Worm (Caenorhabditis elegans): ENCODE measurements around the gene C43F9.7.

The C43F9.7 gene

DNA sequence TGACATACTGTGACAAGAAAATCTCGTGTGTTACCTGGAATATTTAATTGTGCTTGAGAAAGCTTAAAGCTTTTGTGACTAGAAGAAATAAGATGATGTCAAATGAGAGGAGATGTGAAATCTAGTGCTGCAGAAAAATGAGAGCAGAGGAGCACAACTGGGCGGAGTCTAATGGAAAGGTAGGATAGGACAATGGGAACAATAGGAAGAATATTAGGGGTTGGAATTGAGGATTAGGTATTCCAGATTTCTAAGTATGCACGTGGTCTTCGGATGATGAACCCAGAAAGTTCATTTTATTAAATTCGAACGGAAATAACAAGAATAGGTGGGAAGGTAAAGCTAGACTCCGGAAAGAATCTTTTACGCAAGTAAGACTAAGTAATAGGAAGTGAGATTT is at the start of gene C43F9.7:
Gene C43F9.7 (minus strand): TSS at position 101 of the 400 bp plus-strand sequence.
- no peak for TF ChIP-seq swsn-7 (tag; optimal IDR thresholded peaks at IDR 0.05)
- TF ChIP-seq ceh-63 (GFP tag; optimal IDR thresholded peaks at IDR 0.05), result no peak
- TF ChIP-seq dsc-1 (tag; optimal IDR thresholded peaks at IDR 0.05), result peak; percentile 24

DNA sequence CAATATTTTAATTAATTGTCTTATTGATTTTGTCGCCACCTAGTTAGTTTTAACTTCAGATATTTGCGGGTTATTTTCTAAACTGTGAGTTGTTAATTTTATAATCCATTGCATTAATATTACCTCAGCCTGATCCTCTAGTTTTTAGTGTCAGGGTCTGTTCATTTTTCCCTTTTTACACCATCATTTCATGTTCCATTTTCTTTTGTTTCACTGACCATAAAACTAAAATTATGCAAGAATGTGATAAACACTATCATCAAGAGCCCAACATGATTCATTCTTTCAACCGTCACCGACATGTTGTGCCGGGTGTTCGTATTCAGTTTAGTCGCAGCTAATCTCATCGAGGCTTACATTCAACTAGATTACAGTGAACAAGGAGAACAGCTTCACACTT is 45.5 kb upstream of the C43F9.7 start, which contains the start of gene F56C4.2:
Gene F56C4.2 (plus strand): TSS at position 301 of the 400 bp plus-strand sequence.
- TF ChIP-seq nhr-12 (tag; optimal IDR thresholded peaks at IDR 0.05) (no peak), unc-62 (GFP tag; optimal IDR thresholded peaks at IDR 0.05) (no peak), sup-37 (GFP tag; optimal IDR thresholded peaks at IDR 0.05) (no peak), tlp-1 (tag; optimal IDR thresholded peaks at IDR 0.05) (no peak), Y116A8C.19 (tag; optimal IDR thresholded peaks at IDR 0.05; ENCODE audit: borderline replicate concordance) (no peak), skn-1 (tag; optimal IDR thresholded peaks at IDR 0.05) (no peak), lir-3 (tag; optimal IDR thresholded peaks at IDR 0.05; ENCODE audit: poor library complexity) (no peak), nhr-76 (tag; optimal IDR thresholded peaks at IDR 0.05) (no peak)

DNA sequence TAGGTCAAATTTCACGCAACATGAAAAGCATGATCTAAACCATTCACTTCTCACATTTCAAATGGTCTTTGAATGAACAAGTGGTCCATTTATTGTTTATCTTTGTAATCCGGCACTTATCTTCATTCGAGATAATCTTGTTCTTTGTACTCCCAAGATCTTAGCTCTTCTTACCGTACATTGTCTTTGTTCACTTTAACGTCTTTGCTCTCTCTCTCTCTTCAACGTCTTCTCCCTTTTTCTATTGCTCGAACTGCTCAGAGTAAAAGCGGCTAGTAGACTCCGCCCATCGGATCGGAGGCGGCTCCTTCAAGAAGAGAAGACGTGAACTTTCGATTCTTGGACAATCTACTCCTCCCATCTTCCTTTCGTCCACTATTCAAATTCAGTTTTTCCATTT is 43.2 kb upstream of the C43F9.7 start, which contains the start of gene F56C4.1:
Gene F56C4.1 (plus strand): TSS at position 301 of the 400 bp plus-strand sequence.
- TF ChIP-seq aha-1 (tag; optimal IDR thresholded peaks at IDR 0.05) (no peak), irx-1 (tag; optimal IDR thresholded peaks at IDR 0.05) (no peak), ceh-90 (tag; optimal IDR thresholded peaks at IDR 0.05) (no peak), aly-2 (tag; optimal IDR thresholded peaks at IDR 0.05) (no peak), alr-1 (tag; optimal IDR thresholded peaks at IDR 0.05; ENCODE audit: borderline replicate concordance) (no peak), blmp-1 (tag; optimal IDR thresholded peaks at IDR 0.05) (no peak), egl-27 (tag; optimal IDR thresholded peaks at IDR 0.05) (no peak), mdl-1 (tag; optimal IDR thresholded peaks at IDR 0.05) (no peak), elt-3 (tag; optimal IDR thresholded peaks at IDR 0.05) (no peak), hlh-4 (tag; optimal IDR thresholded peaks at IDR 0.05) (no peak), F16B12.6 (tag; optimal IDR thresholded peaks at IDR 0.05) (no peak), grh-1 (GFP tag; IDR thresholded peaks at IDR 0.05) (no peak), lin-14 (GFP tag; optimal IDR thresholded peaks at IDR 0.05) (no peak), zip-4 (GFP tag; optimal IDR thresholded peaks at IDR 0.05) (no peak), ceh-8 (GFP tag; optimal IDR thresholded peaks at IDR 0.05) (no peak), ztf-11 (tag; optimal IDR thresholded peaks at IDR 0.05) (no peak)

DNA sequence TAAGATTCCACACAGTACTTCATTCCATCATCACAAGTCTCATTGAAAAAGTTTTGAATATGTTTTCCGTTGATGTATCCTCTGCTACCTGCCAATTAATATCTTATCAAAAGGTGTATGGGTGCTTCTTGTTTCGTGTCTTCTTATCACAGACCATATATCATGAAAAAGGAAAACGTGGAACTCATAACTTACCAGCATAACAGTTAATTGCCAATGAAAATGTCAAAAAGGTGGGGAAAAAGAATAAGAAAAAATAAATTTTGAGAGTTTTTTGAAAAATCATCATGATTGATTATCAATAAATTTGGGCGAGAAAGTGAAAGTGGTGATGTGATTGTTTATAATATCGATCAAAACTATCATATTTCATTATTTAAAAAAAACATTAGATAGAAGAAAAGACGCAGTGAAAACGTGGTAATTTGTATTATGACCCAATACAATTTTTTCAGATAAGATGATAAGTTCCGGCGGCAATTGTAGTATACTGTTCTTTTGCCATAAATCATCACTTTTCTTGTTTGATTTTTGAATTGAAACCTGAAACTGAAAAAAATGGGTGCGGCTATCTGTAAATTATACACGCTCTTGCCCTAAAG is 37.6 kb upstream of the C43F9.7 start, which contains the start of gene F56C4.4:
Gene F56C4.4 (minus strand): TSS at position 315 of the 602 bp plus-strand sequence.
- TF ChIP-seq mdl-1 (tag; optimal IDR thresholded peaks at IDR 0.05) (no peak), blmp-1 (tag; optimal IDR thresholded peaks at IDR 0.05) (peak; percentile 31), xbp-1 (tag; optimal IDR thresholded peaks at IDR 0.05) (no peak), nhr-77 (tag; optimal IDR thresholded peaks at IDR 0.05) (no peak), elt-2 (tag; optimal IDR thresholded peaks at IDR 0.05) (peak; percentile 63), fkh-8 (tag; optimal IDR thresholded peaks at IDR 0.05) (no peak), lin-14 (GFP tag; optimal IDR thresholded peaks at IDR 0.05) (peak; percentile 2)

DNA sequence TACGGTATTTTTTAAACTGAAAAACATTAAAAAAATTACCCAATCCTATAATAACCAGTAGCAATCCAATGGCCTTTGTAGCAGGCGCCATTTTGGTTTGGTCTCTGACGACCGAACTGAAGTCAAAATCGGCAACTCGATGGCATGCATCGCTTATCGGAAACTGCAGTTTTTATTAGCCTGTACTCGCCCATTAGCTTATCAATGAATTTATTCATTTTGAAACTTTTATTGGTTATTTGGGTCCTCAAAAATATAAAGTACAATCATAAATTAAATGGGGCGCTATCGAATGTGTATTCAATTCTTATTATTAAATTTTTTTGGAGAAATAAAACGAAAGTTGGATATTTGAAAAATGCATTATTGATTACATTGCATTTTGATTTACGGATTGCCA is 35.3 kb upstream of the C43F9.7 start, which contains the start of gene R09H10.5:
Gene R09H10.5 (minus strand): TSS at position 106 of the 400 bp plus-strand sequence.
- TF ChIP-seq nhr-71 (tag; optimal IDR thresholded peaks at IDR 0.05), result no peak
- peak; percentile 58 for TF ChIP-seq tlp-1 (tag; optimal IDR thresholded peaks at IDR 0.05)
- TF ChIP-seq elt-2 (tag; optimal IDR thresholded peaks at IDR 0.05), result peak; percentile 60
- no peak for TF ChIP-seq efl-1 (optimal IDR thresholded peaks at IDR 0.05)
- no peak for TF ChIP-seq efl-1 (GFP tag; optimal IDR thresholded peaks at IDR 0.05 in 1 of 2)
